Fruit fly (Drosophila melanogaster): ENCODE results near the gene CG9377.

CG9377 gene

dm6 chr2L:13382351-13383029, 21.1 kb upstream of the CG9377 start, which contains the start of gene loqs (continued):
- TF ChIP-seq sob (GFP tag; IDR thresholded peaks at IDR 0.05) (no peak), Sry-β (GFP tag; optimal IDR thresholded peaks at IDR 0.05) (no peak), prd (optimal IDR thresholded peaks at IDR 0.05) (no peak), prd (GFP tag; IDR thresholded peaks at IDR 0.05) (0 out of 3 replicates have a peak, but pooled peaks have one; percentile 7), Hr3 (GFP tag; optimal IDR thresholded peaks at IDR 0.05) (peak; percentile 6), CoRest (tag; optimal IDR thresholded peaks at IDR 0.05) (peak; percentile 3), pzg (GFP tag; optimal IDR thresholded peaks at IDR 0.05) (peak; percentile 25), CG17568 (GFP tag; optimal IDR thresholded peaks at IDR 0.05) (no peak), stwl (tag; optimal IDR thresholded peaks at IDR 0.05) (peak; percentile 50), CG10321 (GFP tag; IDR thresholded peaks at IDR 0.05) (no peak), CG8924 (tag; optimal IDR thresholded peaks at IDR 0.05) (peak; percentile 31), BEAF-32 (GFP tag; optimal IDR thresholded peaks at IDR 0.05) (peak; percentile 45), CG4820 (GFP tag; optimal IDR thresholded peaks at IDR 0.05) (peak; percentile 22), CG30020 (tag; optimal IDR thresholded peaks at IDR 0.05) (peak; percentile 55), crol (GFP tag; IDR thresholded peaks at IDR 0.05) (no peak), CG3163 (GFP tag; optimal IDR thresholded peaks at IDR 0.05) (no peak), CG10267 (tag; optimal IDR thresholded peaks at IDR 0.05) (peak; percentile 39), CG14860 (GFP tag; IDR thresholded peaks at IDR 0.05; ENCODE audit: partially characterized antibody) (no peak), slp2 (GFP tag; optimal IDR thresholded peaks at IDR 0.05) (no peak), YL-1 (GFP tag; optimal IDR thresholded peaks at IDR 0.05) (peak; percentile 34), tup (GFP tag; optimal IDR thresholded peaks at IDR 0.05) (no peak), CG12659 (GFP tag; optimal IDR thresholded peaks at IDR 0.05) (peak; percentile 49), usp (GFP tag; optimal IDR thresholded peaks at IDR 0.05) (no peak), Pdp1 (GFP tag; optimal IDR thresholded peaks at IDR 0.05) (peak in 1 of 2 experiments; percentile 36), bab2 (GFP tag; optimal IDR thresholded peaks at IDR 0.05) (no peak), CG10462 (GFP tag; optimal IDR thresholded peaks at IDR 0.05) (no peak), lilli (GFP tag; optimal IDR thresholded peaks at IDR 0.05) (peak; percentile 24), CG16863 (GFP tag; optimal IDR thresholded peaks at IDR 0.05) (no peak), CG17829 (tag; optimal IDR thresholded peaks at IDR 0.05) (peak; percentile 18), Med (GFP tag) (peak; percentile 25), CG32767 (GFP tag; IDR thresholded peaks at IDR 0.05) (peak; percentile 63; the same call in 1 of the 2 replicates), CG2712 (tag; optimal IDR thresholded peaks at IDR 0.05) (peak; percentile 34), onecut (GFP tag; IDR thresholded peaks at IDR 0.05) (peak; percentile 99), shn (GFP tag; optimal IDR thresholded peaks at IDR 0.05) (no peak), HLH4C (GFP tag; IDR thresholded peaks at IDR 0.05; ENCODE audit: partially characterized antibody) (0 out of 3 replicates have a peak, but pooled peaks have one; percentile 46), CG14050 (GFP tag; IDR thresholded peaks at IDR 0.05) (no peak), gem (tag; optimal IDR thresholded peaks at IDR 0.05) (peak; percentile 50), ham (GFP tag; IDR thresholded peaks at IDR 0.05) (no peak), HLH3B (GFP tag; IDR thresholded peaks at IDR 0.05) (no peak), unpg (GFP tag; optimal IDR thresholded peaks at IDR 0.05) (no peak), CG12391 (tag; optimal IDR thresholded peaks at IDR 0.05) (peak; percentile 60), CG7963 (GFP tag; IDR thresholded peaks at IDR 0.05; ENCODE audit: partially characterized antibody) (no peak), unc-4 (GFP tag; IDR thresholded peaks at IDR 0.05; ENCODE audit: partially characterized antibody) (peak; percentile 50; the same call in 1 of the 2 replicates), CG18262 (tag; optimal IDR thresholded peaks at IDR 0.05) (peak; percentile 7), Rfx (GFP tag; IDR thresholded peaks at IDR 0.05) (peak; percentile 14; the same call in 1 of the 2 replicates), zen2 (GFP tag; IDR thresholded peaks at IDR 0.05; ENCODE audit: partially characterized antibody) (no peak), CG17361 (GFP tag; IDR thresholded peaks at IDR 0.05) (0 out of 3 replicates have a peak, but pooled peaks have one; percentile 27), trem (tag; optimal IDR thresholded peaks at IDR 0.05) (peak; percentile 54), CG30403 (GFP tag; optimal IDR thresholded peaks at IDR 0.05) (peak; percentile 18)

All from whole organism, embryonic.